Worm (Caenorhabditis elegans) whole organism, young adult: ENCODE measurements around the gene hpl-2.

ENCODE experiments used
- B0019.2 ChIP-seq: fragments of 200-800 bp; sonication (Bioruptor generic); conservative IDR thresholded peaks from 2 replicates; pipeline ENCODE4 v1.3.6; 2022; ENCODE audit warnings: missing genetic modification reagents, missing genetic modification characterization, missing compliant biosample characterization
- F22D6.2 ChIP-seq: sonication (generic microtip); optimal IDR thresholded peaks from 2 replicates; lab custom pipeline; 2016; ENCODE audit warnings: mild to moderate bottlenecking, missing genetic modification characterization, missing compliant biosample characterization
- F37B4.10 ChIP-seq: fragments of 200-800 bp; sonication (Bioruptor generic); IDR thresholded peaks from 2 replicates; pipeline ENCODE4 v1.3.6; 2022; ENCODE audit warnings: missing genetic modification characterization, missing compliant biosample characterization
- F49E8.2 ChIP-seq: sonication (generic microtip); optimal IDR thresholded peaks from 3 replicates; lab custom pipeline; 2017; ENCODE audit warnings: missing genetic modification characterization, mild to moderate bottlenecking, missing compliant biosample characterization, antibody characterized with exemption, moderate library complexity; ENCODE audit not compliant: insufficient read depth
- F52B5.7 ChIP-seq: sonication (generic microtip); optimal IDR thresholded peaks from 2 replicates; lab custom pipeline; 2016; ENCODE audit warnings: mild to moderate bottlenecking, missing genetic modification characterization, missing compliant biosample characterization
- F57A8.1 ChIP-seq: fragments of 200-800 bp; sonication (Bioruptor generic); optimal IDR thresholded peaks from 2 replicates; lab custom pipeline; 2018; ENCODE audit warnings: mild to moderate bottlenecking, missing genetic modification characterization, moderate library complexity, missing compliant biosample characterization
- K11D2.4 ChIP-seq: fragments of 200-800 bp; sonication (Bioruptor generic); IDR thresholded peaks from 2 replicates; pipeline ENCODE4 v1.3.6; 2022; ENCODE audit warnings: missing genetic modification reagents, missing genetic modification characterization, missing compliant biosample characterization
- K12H6.12 ChIP-seq: fragments of 200-800 bp; sonication (Bioruptor generic); optimal IDR thresholded peaks from 2 replicates; lab custom pipeline; 2018; ENCODE audit warnings: mild to moderate bottlenecking, missing genetic modification characterization, missing compliant biosample characterization
- T26A5.8 ChIP-seq: sonication (generic microtip); optimal IDR thresholded peaks from 2 replicates; lab custom pipeline; 2016; ENCODE audit warnings: missing genetic modification characterization, missing compliant biosample characterization
- Y53F4B.3 ChIP-seq: fragments of 200-800 bp; sonication (Bioruptor generic); IDR thresholded peaks from 2 replicates; pipeline ENCODE4 v1.3.6; 2022; ENCODE audit warnings: missing genetic modification reagents, missing genetic modification characterization, missing compliant biosample characterization
- Y79H2A.3 ChIP-seq: fragments of 200-800 bp; sonication (Bioruptor generic); conservative IDR thresholded peaks from 2 replicates; pipeline ENCODE4 v1.3.6; 2022; ENCODE audit warnings: missing genetic modification reagents, missing genetic modification characterization, missing compliant biosample characterization
- Y95B8A.8 ChIP-seq: fragments of 200-800 bp; sonication (Bioruptor generic); IDR thresholded peaks from 2 replicates; pipeline ENCODE4 v1.3.6; 2022; ENCODE audit warnings: missing genetic modification reagents, missing genetic modification characterization, missing compliant biosample characterization
- aptf-3 ChIP-seq: fragments of 200-800 bp; sonication (Bioruptor generic); IDR thresholded peaks from 2 replicates; pipeline ENCODE4 v1.3.6; 2022; ENCODE audit warnings: missing genetic modification characterization, missing compliant biosample characterization
- atf-7 ChIP-seq: sonication (generic microtip); optimal IDR thresholded peaks from 2 replicates; lab custom pipeline; 2017; ENCODE audit warnings: mild to moderate bottlenecking, missing genetic modification characterization, missing compliant biosample characterization
- attf-3 ChIP-seq: fragments of 200-800 bp; sonication (Bioruptor generic); conservative IDR thresholded peaks from 2 replicates; pipeline ENCODE4 v1.3.6; 2022; ENCODE audit warnings: missing genetic modification reagents, missing genetic modification characterization, missing compliant biosample characterization
- ccch-3 ChIP-seq: fragments of 200-800 bp; sonication (Bioruptor generic); optimal IDR thresholded peaks from 2 replicates; lab custom pipeline; 2018; ENCODE audit warnings: mild to moderate bottlenecking, missing genetic modification characterization, missing compliant biosample characterization
- ceh-100 ChIP-seq: fragments of 200-800 bp; sonication (Bioruptor generic); IDR thresholded peaks from 2 replicates; pipeline ENCODE4 v1.3.6; 2022; ENCODE audit warnings: missing genetic modification reagents, missing genetic modification characterization, missing compliant biosample characterization
- ceh-40 ChIP-seq: fragments of 200-800 bp; sonication (Bioruptor generic); IDR thresholded peaks from 2 replicates; pipeline ENCODE4 v1.3.6; 2022; ENCODE audit warnings: missing genetic modification characterization, missing compliant biosample characterization
- chd-7 ChIP-seq: sonication (generic microtip); optimal IDR thresholded peaks from 2 replicates; lab custom pipeline; 2016; ENCODE audit warnings: mild to moderate bottlenecking, missing genetic modification characterization, moderate library complexity, missing compliant biosample characterization
- die-1 ChIP-seq: sonication (generic microtip); optimal IDR thresholded peaks from 2 replicates; lab custom pipeline; 2016; ENCODE audit warnings: missing genotype, mild to moderate bottlenecking, missing genetic modification characterization, missing compliant biosample characterization
- egl-44 ChIP-seq: fragments of 200-800 bp; sonication (Bioruptor generic); IDR thresholded peaks from 2 replicates; pipeline ENCODE4 v1.3.6; 2022; ENCODE audit warnings: missing genetic modification reagents, missing genetic modification characterization, missing compliant biosample characterization
- fkh-3 ChIP-seq: sonication (generic microtip); optimal IDR thresholded peaks from 2 replicates; lab custom pipeline; 2016; ENCODE audit warnings: mild to moderate bottlenecking, missing genetic modification characterization, missing compliant biosample characterization
- hlh-12 ChIP-seq: sonication (generic microtip); optimal IDR thresholded peaks from 2 replicates; lab custom pipeline; 2016; ENCODE audit warnings: missing genetic modification characterization, missing compliant biosample characterization
- hrde-1 ChIP-seq: sonication (generic microtip); optimal IDR thresholded peaks from 2 replicates; lab custom pipeline; 2016; ENCODE audit warnings: missing genetic modification characterization, mild to moderate bottlenecking, missing compliant biosample characterization, moderate library complexity, missing genotype, missing genetic modification reagents, borderline replicate concordance
- let-607 ChIP-seq, 2 experiments: fragments of 200-800 bp in 1 of 2; sonication (Bioruptor generic) in 1 of 2; sonication (generic microtip) in 1 of 2; optimal IDR thresholded peaks; 2 replicates each; lab custom pipeline; 2016 to 2018; ENCODE audit warnings: mild to moderate bottlenecking in 2 of 2, missing compliant biosample characterization in 2 of 2, missing genetic modification characterization in 2 of 2, moderate library complexity in 2 of 2, missing genotype in 1 of 2
- lin-26 ChIP-seq: fragments of 200-800 bp; sonication (Bioruptor generic); IDR thresholded peaks from 2 replicates; pipeline ENCODE4 v1.3.6; 2022; ENCODE audit warnings: missing genetic modification reagents, missing genetic modification characterization, missing compliant biosample characterization
- lin-40 ChIP-seq: sonication (generic microtip); optimal IDR thresholded peaks from 2 replicates; lab custom pipeline; 2016; ENCODE audit warnings: missing genetic modification characterization, mild to moderate bottlenecking, missing compliant biosample characterization, missing genotype, missing genetic modification reagents
- lir-1 ChIP-seq: fragments of 200-800 bp; sonication (Bioruptor generic); conservative IDR thresholded peaks from 2 replicates; pipeline ENCODE4 v1.3.6; 2022; ENCODE audit warnings: missing genetic modification reagents, missing genetic modification characterization, missing compliant biosample characterization
- lsl-1 ChIP-seq: fragments of 200-800 bp; sonication (Bioruptor generic); optimal IDR thresholded peaks from 2 replicates; lab custom pipeline; 2018; ENCODE audit warnings: mild to moderate bottlenecking, missing genetic modification characterization, moderate library complexity, missing compliant biosample characterization
- madf-6 ChIP-seq: fragments of 200-800 bp; sonication (Bioruptor generic); IDR thresholded peaks from 2 replicates; pipeline ENCODE4 v1.3.6; 2022; ENCODE audit warnings: missing genetic modification reagents, missing genetic modification characterization, missing compliant biosample characterization
- mcd-1 ChIP-seq: fragments of 200-800 bp; sonication (Bioruptor generic); IDR thresholded peaks from 2 replicates; pipeline ENCODE4 v1.3.6; 2022; ENCODE audit warnings: missing genetic modification reagents, missing genetic modification characterization, missing compliant biosample characterization
- nfya-2 ChIP-seq: fragments of 200-800 bp; sonication (Bioruptor generic); IDR thresholded peaks from 2 replicates; pipeline ENCODE4 v1.3.6; 2022; ENCODE audit warnings: missing genetic modification reagents, missing genetic modification characterization, missing compliant biosample characterization
- nhr-179 ChIP-seq: sonication (generic microtip); optimal IDR thresholded peaks from 2 replicates; lab custom pipeline; 2016; ENCODE audit warnings: mild to moderate bottlenecking, missing genetic modification characterization, missing compliant biosample characterization
- nhr-80 ChIP-seq: sonication (generic microtip); optimal IDR thresholded peaks from 2 replicates; lab custom pipeline; 2016; ENCODE audit warnings: missing genetic modification characterization, missing compliant biosample characterization
- pha-4 ChIP-seq: fragments of 150-350 bp; sonication (generic microtip); optimal IDR thresholded peaks from 2 replicates; lab custom pipeline; 2014; ENCODE audit warnings: missing biosample characterization, missing genetic modification reagents, missing genetic modification characterization
- rcor-1 ChIP-seq: fragments of 200-800 bp; sonication (Bioruptor generic); IDR thresholded peaks from 2 replicates; pipeline ENCODE4 v1.3.6; 2022; ENCODE audit warnings: missing genetic modification reagents, missing genetic modification characterization, missing compliant biosample characterization
- rec-8 ChIP-seq, 2 experiments: sonication (generic microtip); optimal IDR thresholded peaks; 2 replicates each; lab custom pipeline; 2016; ENCODE audit warnings: mild to moderate bottlenecking in 2 of 2, missing genetic modification characterization in 2 of 2, missing genetic modification reagents in 2 of 2, missing genotype in 2 of 2, missing biosample characterization in 1 of 2, missing compliant biosample characterization in 1 of 2, moderate library complexity in 1 of 2
- sdz-38 ChIP-seq: sonication (generic microtip); optimal IDR thresholded peaks from 2 replicates; lab custom pipeline; 2016; ENCODE audit warnings: missing genotype, missing genetic modification characterization, missing compliant biosample characterization
- sea-2 ChIP-seq: fragments of 200-800 bp; sonication (Bioruptor generic); IDR thresholded peaks from 2 replicates; pipeline ENCODE4 v1.3.6; 2022; ENCODE audit warnings: missing genetic modification characterization, missing compliant biosample characterization
- snpc-1.1 ChIP-seq: sonication (generic microtip); optimal IDR thresholded peaks from 2 replicates; lab custom pipeline; 2017; ENCODE audit warnings: missing genetic modification characterization, mild to moderate bottlenecking, missing compliant biosample characterization, antibody characterized with exemption, moderate library complexity, missing genotype, missing genetic modification reagents; ENCODE audit not compliant: insufficient read depth
- snpc-3.4 ChIP-seq: sonication (generic microtip); optimal IDR thresholded peaks from 2 replicates; lab custom pipeline; 2017; ENCODE audit warnings: missing genetic modification characterization, mild to moderate bottlenecking, missing compliant biosample characterization, antibody characterized with exemption, moderate library complexity, missing genotype, missing genetic modification reagents
- tlf-1 ChIP-seq: fragments of 200-800 bp; sonication (Bioruptor generic); optimal IDR thresholded peaks from 2 replicates; lab custom pipeline; 2018; ENCODE audit warnings: mild to moderate bottlenecking, missing genetic modification characterization, missing compliant biosample characterization
- unc-62 ChIP-seq: fragments of 150-350 bp; optimal IDR thresholded peaks from 2 replicates; lab custom pipeline; 2014; ENCODE audit warnings: missing biosample characterization, missing genetic modification reagents, missing genetic modification characterization
- ztf-22 ChIP-seq: fragments of 200-800 bp; sonication (Bioruptor generic); optimal IDR thresholded peaks from 2 replicates; lab custom pipeline; 2018; ENCODE audit warnings: mild to moderate bottlenecking, missing genetic modification characterization, moderate library complexity, missing compliant biosample characterization
- ztf-25 ChIP-seq: fragments of 200-800 bp; sonication (Bioruptor generic); IDR thresholded peaks from 2 replicates; pipeline ENCODE4 v1.3.6; 2022; ENCODE audit warnings: missing genetic modification reagents, missing genetic modification characterization, missing compliant biosample characterization
- ztf-26 ChIP-seq: sonication (generic microtip); optimal IDR thresholded peaks from 2 replicates; lab custom pipeline; 2017; ENCODE audit warnings: missing genetic modification characterization, missing compliant biosample characterization
- ztf-3 ChIP-seq: fragments of 200-800 bp; sonication (Bioruptor generic); optimal IDR thresholded peaks from 2 replicates; lab custom pipeline; 2018; ENCODE audit warnings: mild to moderate bottlenecking, missing genetic modification characterization, missing compliant biosample characterization
- ztf-6 ChIP-seq: fragments of 200-800 bp; sonication (Bioruptor generic); IDR thresholded peaks from 2 replicates; pipeline ENCODE4 v1.3.6; 2022; ENCODE audit warnings: missing genetic modification reagents, missing genetic modification characterization, missing compliant biosample characterization

hpl-2 gene

DNA sequence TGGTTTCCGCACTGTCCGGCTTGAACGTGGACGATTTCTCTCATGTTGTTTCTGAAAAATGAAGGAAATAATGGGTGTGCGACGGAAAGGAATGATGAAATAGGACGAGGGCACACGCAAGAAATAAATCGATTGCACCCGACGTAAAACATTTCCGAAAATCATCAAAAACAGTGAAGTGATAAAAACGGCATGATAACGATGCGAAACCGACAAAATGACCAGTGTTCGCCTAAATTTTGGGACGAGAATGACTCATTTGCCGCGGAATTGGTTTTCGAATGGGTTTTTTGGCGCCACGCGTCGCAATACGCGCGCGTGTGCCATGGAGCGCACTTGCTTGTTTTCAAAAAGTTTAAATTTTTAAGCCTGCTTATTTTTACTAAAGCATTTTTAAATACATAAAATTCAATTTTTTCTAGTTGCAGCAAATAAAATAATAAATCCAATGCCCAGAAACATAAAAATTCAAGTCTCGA is 12.9 kb downstream of the hpl-2 start, which contains the start of the genes tbb-1 and rib-2 (continued):
- peak; percentile 87 for TF ChIP-seq ceh-100 (GFP tag; lab: Robert Waterston, UW)
- peak; percentile 85 for TF ChIP-seq lir-1 (GFP tag; lab: Robert Waterston, UW)
- TF ChIP-seq F52B5.7 (tag; lab: Kevin White, UChicago): peak; percentile 44
- peak; percentile 98 for TF ChIP-seq mcd-1 (GFP tag; lab: Robert Waterston, UW)
- no peak for TF ChIP-seq rec-8 (tag; optimal IDR thresholded peaks at IDR 0.05; lab: Kevin White, UChicago)
- peak; percentile 97 for TF ChIP-seq B0019.2 (GFP tag; lab: Robert Waterston, UW)
- TF ChIP-seq F22D6.2 (tag; lab: Kevin White, UChicago): no peak
- TF ChIP-seq snpc-3.4 (tag; lab: Kevin White, UChicago): peak; percentile 97
- peak; percentile 54 for TF ChIP-seq ztf-26 (tag; lab: Kevin White, UChicago)
- no peak for TF ChIP-seq hlh-12
- peak; percentile 38 for TF ChIP-seq die-1 (tag; lab: Kevin White, UChicago)
- TF ChIP-seq chd-7 (tag; lab: Kevin White, UChicago): peak; percentile 1
- no peak for TF ChIP-seq unc-62 (GFP tag; lab: Kevin White, UChicago)
- no peak for TF ChIP-seq F57A8.1
- TF ChIP-seq aptf-3 (GFP tag; lab: Robert Waterston, UW): peak; percentile 87; the same call in 1 of the 2 replicates
- TF ChIP-seq lin-26 (GFP tag; lab: Robert Waterston, UW): peak; percentile 77
- no peak for TF ChIP-seq sea-2
- no peak for TF ChIP-seq ztf-3 (GFP tag; lab: Kevin White, UChicago)
- TF ChIP-seq ztf-6 (GFP tag; lab: Robert Waterston, UW): peak; percentile 68; the same call in 1 of the 2 replicates
- peak; percentile 38 for TF ChIP-seq K12H6.12 (tag; lab: Kevin White, UChicago)
- TF ChIP-seq ceh-40 (GFP tag; lab: Robert Waterston, UW): no peak
- peak; percentile 68 for TF ChIP-seq lin-40
- TF ChIP-seq ztf-22 (GFP tag; lab: Kevin White, UChicago): peak; percentile 69
- TF ChIP-seq K11D2.4 (GFP tag; lab: Robert Waterston, UW): peak; percentile 72
- 0 out of 2 replicates have a peak, but pooled peaks have one; percentile 77 for TF ChIP-seq F37B4.10 (GFP tag; lab: Robert Waterston, UW)
- TF ChIP-seq ztf-25 (GFP tag; lab: Robert Waterston, UW): peak; percentile 91
- peak; percentile 59 for TF ChIP-seq attf-3 (GFP tag; lab: Robert Waterston, UW)
- TF ChIP-seq F49E8.2 (tag; lab: Kevin White, UChicago): peak; percentile 95
- TF ChIP-seq ccch-3 (GFP tag; lab: Kevin White, UChicago): no peak
- peak; percentile 100 for TF ChIP-seq madf-6 (GFP tag; lab: Robert Waterston, UW)
- TF ChIP-seq atf-7 (tag; lab: Kevin White, UChicago): peak; percentile 29
- TF ChIP-seq lsl-1 (GFP tag; lab: Kevin White, UChicago): peak; percentile 92
- peak; percentile 77 for TF ChIP-seq snpc-1.1 (tag; lab: Kevin White, UChicago)
- TF ChIP-seq Y53F4B.3 (GFP tag; lab: Robert Waterston, UW): peak; percentile 55
- peak; percentile 99 for TF ChIP-seq nhr-80 (tag; lab: Kevin White, UChicago)
- no peak for TF ChIP-seq fkh-3 (tag; lab: Kevin White, UChicago)
- peak; percentile 56; the same call in 1 of the 2 replicates for TF ChIP-seq nfya-2
- TF ChIP-seq hrde-1 (tag; lab: Kevin White, UChicago): peak; percentile 87
- TF ChIP-seq egl-44: peak; percentile 83
- no peak for TF ChIP-seq nhr-179
- TF ChIP-seq let-607 (tag; optimal IDR thresholded peaks at IDR 0.05; lab: Kevin White, UChicago): peak; percentile 97
- peak; percentile 97 for TF ChIP-seq Y79H2A.3 (GFP tag; lab: Robert Waterston, UW)
- no peak for TF ChIP-seq T26A5.8
- TF ChIP-seq tlf-1 (GFP tag; lab: Kevin White, UChicago): peak; percentile 99
- TF ChIP-seq pha-4 (tag; lab: Kevin White, UChicago): peak; percentile 41
- TF ChIP-seq sdz-38 (tag; lab: Kevin White, UChicago): no peak
- peak; percentile 99 for TF ChIP-seq Y95B8A.8 (GFP tag; lab: Robert Waterston, UW)
- peak; percentile 94 for TF ChIP-seq rcor-1 (GFP tag; lab: Robert Waterston, UW)
